Worm (Caenorhabditis elegans) whole organism, L4 larva: ENCODE measurements around the gene ZK666.12.

Experiments
- F37D6.2 ChIP-seq: sonication (generic microtip); optimal IDR thresholded peaks from 2 replicates; lab custom pipeline; 2016; ENCODE audit warnings: mild to moderate bottlenecking, missing genetic modification characterization, missing compliant biosample characterization
- aly-2 ChIP-seq: sonication (generic microtip); optimal IDR thresholded peaks from 2 replicates; lab custom pipeline; 2018; ENCODE audit warnings: missing biosample characterization, missing genetic modification characterization
- ama-1 ChIP-seq: fragments of 150-350 bp; optimal IDR thresholded peaks from 2 replicates; lab custom pipeline; 2014; ENCODE audit warnings: inconsistent platforms, mixed read lengths
- ceh-82 ChIP-seq: sonication (generic microtip); optimal IDR thresholded peaks from 2 replicates; lab custom pipeline; 2017; ENCODE audit warnings: missing biosample characterization, missing genetic modification characterization
- daf-12 ChIP-seq: fragments of 150-350 bp; optimal IDR thresholded peaks from 2 replicates; lab custom pipeline; 2014; ENCODE audit warnings: missing biosample characterization, missing genetic modification reagents, missing genetic modification characterization
- lsy-2 ChIP-seq, 2 experiments: fragments of 150-350 bp in 1 of 2; sonication (generic microtip) in 1 of 2; optimal IDR thresholded peaks; 2 replicates each; lab custom pipeline; 2014 to 2017; ENCODE audit warnings: missing biosample characterization in 2 of 2, missing genetic modification characterization in 2 of 2
- mdl-1 ChIP-seq, 2 experiments: fragments of 150-350 bp in 1 of 2; sonication (generic microtip) in 1 of 2; optimal IDR thresholded peaks; 2 replicates each; lab custom pipeline; 2014 to 2017; ENCODE audit warnings: missing biosample characterization in 2 of 2, missing genetic modification characterization in 2 of 2
- nhr-11 ChIP-seq: fragments of 150-350 bp; optimal IDR thresholded peaks from 2 replicates; lab custom pipeline; 2014; ENCODE audit warnings: missing biosample characterization, missing genetic modification characterization
- nhr-77 ChIP-seq: fragments of 150-350 bp; optimal IDR thresholded peaks from 2 replicates; lab custom pipeline; 2014; ENCODE audit warnings: missing biosample characterization, missing genetic modification characterization
- pha-4 ChIP-seq, 2 experiments: fragments of 150-350 bp in 1 of 2; fragments of 200-800 bp in 1 of 2; sonication (Bioruptor generic) in 1 of 2; IDR thresholded peaks in 1 of 2; optimal IDR thresholded peaks in 1 of 2; 2 replicates each; pipeline versions ENCODE4 v1.3.6 to Lab custom; 2014 to 2022; ENCODE audit warnings: missing genetic modification characterization in 2 of 2, missing genetic modification reagents in 2 of 2, missing biosample characterization in 1 of 2, missing compliant biosample characterization in 1 of 2
- skn-1 ChIP-seq: fragments of 150-350 bp; optimal IDR thresholded peaks from 2 replicates; lab custom pipeline; 2014; ENCODE audit warnings: missing biosample characterization, missing genetic modification characterization
- spr-3 ChIP-seq: fragments of 200-800 bp; sonication (Bioruptor generic); optimal IDR thresholded peaks from 2 replicates; lab custom pipeline; 2018; ENCODE audit warnings: mild to moderate bottlenecking, missing genetic modification characterization, missing compliant biosample characterization
- unc-62 ChIP-seq, 3 experiments: fragments of 150-350 bp in 1 of 3; sonication (generic microtip); optimal IDR thresholded peaks in 2 of 3; peaks in 1 of 3; 1 replicate in 1 of 3; 2 replicates in 2 of 3; lab custom pipeline; 2014 to 2017; ENCODE audit warnings: missing biosample characterization in 3 of 3, missing genetic modification characterization in 3 of 3, missing genetic modification reagents in 3 of 3, missing genotype in 1 of 3

ce11 chrII:10450335-10450734 is 45.7 kb upstream of the ZK666.12 start:
- TF ChIP-seq mdl-1 (tag; optimal IDR thresholded peaks at IDR 0.05; lab: Kevin White, UChicago) (no peak), ceh-82 (tag; lab: Kevin White, UChicago) (no peak), nhr-77 (no peak), lsy-2 (tag; optimal IDR thresholded peaks at IDR 0.05; lab: Kevin White, UChicago) (peak in 1 of 2 experiments; percentile 31), pha-4 (GFP tag; IDR thresholded peaks at IDR 0.05; lab: Robert Waterston, UW) (no peak), pha-4 (tag; optimal IDR thresholded peaks at IDR 0.05; lab: Kevin White, UChicago) (no peak), spr-3 (GFP tag; lab: Kevin White, UChicago) (no peak), aly-2 (tag; lab: Kevin White, UChicago) (no peak), unc-62 (GFP tag; optimal IDR thresholded peaks at IDR 0.05 in 1 of 2; lab: Kevin White, UChicago) (no peak), unc-62 (tag; optimal IDR thresholded peaks at IDR 0.05; lab: Kevin White, UChicago) (no peak), nhr-11 (tag; lab: Kevin White, UChicago) (peak; percentile 44), F37D6.2 (tag; lab: Kevin White, UChicago) (no peak), skn-1 (tag; lab: Kevin White, UChicago) (no peak), daf-12 (tag; lab: Kevin White, UChicago) (no peak), ama-1 (lab: Kevin White, UChicago) (peak; percentile 56)
